Worm (Caenorhabditis elegans) whole organism, L3 larva: Measurements from ENCODE around the gene twnk-1.
A peak's percentile ranks its signal among the peaks of the same experiment; 100 is the strongest.

ENCODE experiments used
- R02D3.7 ChIP-seq: fragments of 150-350 bp; optimal IDR thresholded peaks from 2 replicates; lab custom pipeline; 2014; ENCODE audit warnings: missing biosample characterization, missing genetic modification characterization
- ZK546.5 ChIP-seq: sonication (generic microtip); optimal IDR thresholded peaks from 2 replicates; lab custom pipeline; 2017; ENCODE audit warnings: missing biosample characterization, missing genetic modification characterization
- aly-2 ChIP-seq: fragments of 150-350 bp; optimal IDR thresholded peaks from 2 replicates; lab custom pipeline; 2014; ENCODE audit warnings: missing biosample characterization, missing genetic modification characterization
- ama-1 ChIP-seq: fragments of 150-350 bp; optimal IDR thresholded peaks from 2 replicates; lab custom pipeline; 2018
- ceh-16 ChIP-seq: sonication (generic microtip); optimal IDR thresholded peaks from 2 replicates; lab custom pipeline; 2017; ENCODE audit warnings: missing biosample characterization, missing genetic modification characterization
- daf-12 ChIP-seq: fragments of 150-350 bp; optimal IDR thresholded peaks from 2 replicates; lab custom pipeline; 2014; ENCODE audit warnings: missing biosample characterization, missing genetic modification reagents, missing genetic modification characterization
- egl-27 ChIP-seq: sonication (generic microtip); optimal IDR thresholded peaks from 4 replicates; lab custom pipeline; 2017; ENCODE audit warnings: missing biosample characterization, missing genetic modification reagents, missing genetic modification characterization
- egl-5 ChIP-seq: fragments of 150-350 bp; optimal IDR thresholded peaks from 2 replicates; lab custom pipeline; 2017; ENCODE audit warnings: missing biosample characterization, missing genetic modification reagents, missing genetic modification characterization, inconsistent platforms
- elt-1 ChIP-seq: fragments of 150-350 bp; optimal IDR thresholded peaks from 2 replicates; lab custom pipeline; 2014; ENCODE audit warnings: missing biosample characterization, missing genetic modification characterization
- elt-2 ChIP-seq: sonication (generic microtip); optimal IDR thresholded peaks from 2 replicates; lab custom pipeline; 2016; ENCODE audit warnings: missing genetic modification reagents, mild to moderate bottlenecking, missing genetic modification characterization, missing compliant biosample characterization
- elt-3 ChIP-seq, 3 experiments: fragments of 150-350 bp in 1 of 3; sonication (generic microtip) in 2 of 3; optimal IDR thresholded peaks; 2 replicates in 2 of 3; 4 replicates in 1 of 3; lab custom pipeline; 2014 to 2017; ENCODE audit warnings: missing biosample characterization in 3 of 3, missing genetic modification characterization in 3 of 3
- eor-1 ChIP-seq, 2 experiments: fragments of 150-350 bp; optimal IDR thresholded peaks; 2 replicates each; lab custom pipeline; 2014 to 2018; ENCODE audit warnings: missing biosample characterization in 2 of 2, missing genetic modification characterization in 2 of 2
- fkh-10 ChIP-seq: sonication (generic microtip); optimal IDR thresholded peaks from 2 replicates; lab custom pipeline; 2017; ENCODE audit warnings: missing biosample characterization, missing genetic modification reagents, missing genetic modification characterization
- fkh-2 ChIP-seq: fragments of 150-350 bp; optimal IDR thresholded peaks from 2 replicates; lab custom pipeline; 2014; ENCODE audit warnings: missing biosample characterization, missing genetic modification reagents, missing genetic modification characterization
- hmg-11 ChIP-seq: sonication (generic microtip); optimal IDR thresholded peaks from 2 replicates; lab custom pipeline; 2016; ENCODE audit warnings: missing genetic modification characterization, missing compliant biosample characterization
- jun-1 ChIP-seq: fragments of 150-350 bp; optimal IDR thresholded peaks from 2 replicates; lab custom pipeline; 2014; ENCODE audit warnings: missing biosample characterization, missing genetic modification reagents, missing genetic modification characterization
- lin-15B ChIP-seq: fragments of 150-350 bp; optimal IDR thresholded peaks from 2 replicates; lab custom pipeline; 2014; ENCODE audit warnings: missing biosample characterization, missing genetic modification characterization
- lin-39 ChIP-seq: fragments of 150-350 bp; optimal IDR thresholded peaks from 2 replicates; lab custom pipeline; 2018; ENCODE audit warnings: missing biosample characterization, missing genetic modification reagents, missing genetic modification characterization
- lsy-12 ChIP-seq: sonication (generic microtip); optimal IDR thresholded peaks from 2 replicates; lab custom pipeline; 2016; ENCODE audit warnings: mild to moderate bottlenecking, missing genetic modification characterization, missing compliant biosample characterization
- nfya-1 ChIP-seq: sonication (generic microtip); optimal IDR thresholded peaks from 2 replicates; lab custom pipeline; 2017; ENCODE audit warnings: missing genetic modification characterization, mild to moderate bottlenecking, missing compliant biosample characterization, antibody characterized with exemption, moderate library complexity; ENCODE audit not compliant: insufficient read depth
- nhr-11 ChIP-seq: fragments of 150-350 bp; optimal IDR thresholded peaks from 2 replicates; lab custom pipeline; 2014; ENCODE audit warnings: missing biosample characterization, missing genetic modification characterization
- nhr-12 ChIP-seq: fragments of 150-350 bp; optimal IDR thresholded peaks from 2 replicates; lab custom pipeline; 2014; ENCODE audit warnings: missing biosample characterization, missing genetic modification characterization
- nhr-23 ChIP-seq: fragments of 150-350 bp; optimal IDR thresholded peaks from 2 replicates; lab custom pipeline; 2014; ENCODE audit warnings: missing biosample characterization, missing genetic modification reagents, missing genetic modification characterization
- nhr-25 ChIP-seq: sonication (generic microtip); optimal IDR thresholded peaks from 2 replicates; lab custom pipeline; 2017; ENCODE audit warnings: missing biosample characterization, missing genetic modification characterization
- nhr-43 ChIP-seq: sonication (generic microtip); optimal IDR thresholded peaks from 2 replicates; lab custom pipeline; 2016; ENCODE audit warnings: mild to moderate bottlenecking, missing genetic modification characterization, missing compliant biosample characterization; ENCODE audit not compliant: poor library complexity, severe bottlenecking
- nhr-67 ChIP-seq: fragments of 150-350 bp; optimal IDR thresholded peaks from 2 replicates; lab custom pipeline; 2014; ENCODE audit warnings: missing biosample characterization, missing genetic modification characterization
- nhr-76 ChIP-seq: fragments of 150-350 bp; sonication (generic microtip); optimal IDR thresholded peaks from 5 replicates; lab custom pipeline; 2014; ENCODE audit warnings: missing biosample characterization, missing genetic modification characterization
- pha-4 ChIP-seq: fragments of 150-350 bp; optimal IDR thresholded peaks from 2 replicates; lab custom pipeline; 2014; ENCODE audit warnings: missing biosample characterization, missing genetic modification reagents, missing genetic modification characterization
- pqm-1 ChIP-seq: fragments of 150-350 bp; optimal IDR thresholded peaks from 2 replicates; lab custom pipeline; 2017; ENCODE audit warnings: missing biosample characterization, missing genetic modification characterization, inconsistent platforms
- sea-2 ChIP-seq: fragments of 150-350 bp; sonication (generic microtip); optimal IDR thresholded peaks from 4 replicates; lab custom pipeline; 2014; ENCODE audit warnings: missing biosample characterization, missing genetic modification reagents, missing genetic modification characterization
- skn-1 ChIP-seq: fragments of 150-350 bp; optimal IDR thresholded peaks from 2 replicates; lab custom pipeline; 2014; ENCODE audit warnings: missing biosample characterization, missing genetic modification characterization
- unc-39 ChIP-seq: sonication (generic microtip); optimal IDR thresholded peaks from 4 replicates; lab custom pipeline; 2017; ENCODE audit warnings: missing biosample characterization, missing genetic modification characterization
- unc-62 ChIP-seq: fragments of 150-350 bp; sonication (generic microtip); optimal IDR thresholded peaks from 4 replicates; lab custom pipeline; 2014; ENCODE audit warnings: missing biosample characterization, missing genetic modification reagents, missing genetic modification characterization
- zag-1 ChIP-seq: fragments of 150-350 bp; optimal IDR thresholded peaks from 2 replicates; lab custom pipeline; 2014; ENCODE audit warnings: missing biosample characterization, missing genetic modification characterization
- ztf-11 ChIP-seq: fragments of 150-350 bp; optimal IDR thresholded peaks from 2 replicates; lab custom pipeline; 2014; ENCODE audit warnings: missing biosample characterization, missing genetic modification characterization
- ztf-4 ChIP-seq: fragments of 150-350 bp; optimal IDR thresholded peaks from 2 replicates; lab custom pipeline; 2014; ENCODE audit warnings: missing biosample characterization, missing genetic modification characterization

Gene twnk-1

ce11 chrX:5813030-5813429, 22.0 kb downstream of the twnk-1 start:
- TF ChIP-seq nfya-1 (tag; lab: Kevin White, UChicago) (no peak), daf-12 (no peak), elt-3 (tag; optimal IDR thresholded peaks at IDR 0.05; lab: Kevin White, UChicago) (no peak), elt-2 (tag; lab: Kevin White, UChicago) (peak; percentile 98), jun-1 (tag; lab: Kevin White, UChicago) (peak; percentile 24), pqm-1 (tag; lab: Kevin White, UChicago) (peak; percentile 76), nhr-43 (tag; lab: Kevin White, UChicago) (no peak)

ce11 chrX:5814342-5814741, 23.3 kb downstream of the twnk-1 start:
- TF ChIP-seq unc-62 (no peak), R02D3.7 (tag; lab: Kevin White, UChicago) (no peak), pqm-1 (tag; lab: Kevin White, UChicago) (peak; percentile 48), elt-2 (tag; lab: Kevin White, UChicago) (peak; percentile 33), ZK546.5 (tag; lab: Kevin White, UChicago) (no peak), eor-1 (tag; optimal IDR thresholded peaks at IDR 0.05; lab: Kevin White, UChicago) (no peak), nhr-25 (tag; lab: Kevin White, UChicago) (peak; percentile 35), nhr-11 (no peak)

- TF ChIP-seq nfya-1 (tag; lab: Kevin White, UChicago) (peak; percentile 20), ZK546.5 (tag; lab: Kevin White, UChicago) (no peak), lin-39 (tag; lab: Kevin White, UChicago) (peak; percentile 34), nhr-67 (tag; lab: Kevin White, UChicago) (no peak), sea-2 (GFP tag; lab: Kevin White, UChicago) (no peak), nhr-12 (tag; lab: Kevin White, UChicago) (no peak), pha-4 (tag; lab: Kevin White, UChicago) (no peak), egl-27 (tag; lab: Kevin White, UChicago) (no peak), lin-15B (no peak)
Observed at ce11 chrX:5815343-5815742, 24.3 kb downstream of the twnk-1 start.

- TF ChIP-seq nfya-1 (tag; lab: Kevin White, UChicago) (peak; percentile 72), aly-2 (tag; lab: Kevin White, UChicago) (no peak), lin-39 (tag; lab: Kevin White, UChicago) (peak; percentile 59), nhr-25 (tag; lab: Kevin White, UChicago) (no peak), unc-39 (tag; lab: Kevin White, UChicago) (no peak), eor-1 (tag; optimal IDR thresholded peaks at IDR 0.05; lab: Kevin White, UChicago) (no peak), egl-5 (peak; percentile 63)
Observed at ce11 chrX:5816346-5816745, 25.3 kb downstream of the twnk-1 start.

- TF ChIP-seq nhr-23 (tag; lab: Kevin White, UChicago) (no peak), lin-39 (tag; lab: Kevin White, UChicago) (peak; percentile 1), nfya-1 (tag; lab: Kevin White, UChicago) (peak; percentile 95)
- TF ChIP-seq, all 47 proteins: peak for 2
Observed at ce11 chrX:5817078-5817477, 26.1 kb downstream of the twnk-1 start.

- TF ChIP-seq nhr-43 (tag; lab: Kevin White, UChicago): peak; percentile 33
- TF ChIP-seq ceh-16 (tag; lab: Kevin White, UChicago): no peak
- TF ChIP-seq lin-39 (tag; lab: Kevin White, UChicago): peak; percentile 62
- TF ChIP-seq nhr-25 (tag; lab: Kevin White, UChicago): peak; percentile 11
Observed at ce11 chrX:5818176-5818575, 27.2 kb downstream of the twnk-1 start.

- TF ChIP-seq ztf-4 (tag; lab: Kevin White, UChicago): no peak
- TF ChIP-seq daf-12: no peak
- no peak for TF ChIP-seq nhr-25 (tag; lab: Kevin White, UChicago)
- no peak for TF ChIP-seq aly-2 (tag; lab: Kevin White, UChicago)
- no peak for TF ChIP-seq lsy-12
- TF ChIP-seq fkh-10 (GFP tag; lab: Kevin White, UChicago): peak; percentile 71
- TF ChIP-seq lin-15B: no peak
- no peak for TF ChIP-seq nhr-76 (tag; lab: Kevin White, UChicago)
- no peak for TF ChIP-seq ztf-11
- no peak for TF ChIP-seq skn-1
- no peak for TF ChIP-seq jun-1 (tag; lab: Kevin White, UChicago)
- TF ChIP-seq zag-1 (tag; lab: Kevin White, UChicago): no peak
- peak; percentile 1 for TF ChIP-seq hmg-11
- TF ChIP-seq lin-39 (tag; lab: Kevin White, UChicago): no peak
- TF ChIP-seq ama-1 (lab: Kevin White, UChicago): peak; percentile 44
- TF ChIP-seq fkh-2 (tag; lab: Kevin White, UChicago): no peak
- no peak for TF ChIP-seq ZK546.5 (tag; lab: Kevin White, UChicago)
- TF ChIP-seq nfya-1 (tag; lab: Kevin White, UChicago): peak; percentile 64
- no peak for TF ChIP-seq nhr-43 (tag; lab: Kevin White, UChicago)
- TF ChIP-seq elt-1 (tag; lab: Kevin White, UChicago): no peak
Observed at ce11 chrX:5819702-5820470, 28.9 kb downstream of the twnk-1 start.
